Fruit fly (Drosophila melanogaster) whole organism, wandering third instar larva: ENCODE measurements around the gene Nca.

ENCODE experiments used
- foxo ChIP-seq, 2 experiments: fragments of 200-800 bp; sonication (Bioruptor generic); optimal IDR thresholded peaks; 2 replicates in 1 of 2; 3 replicates in 1 of 2; lab custom pipeline; 2016 to 2017; ENCODE audit warnings: missing biosample characterization in 2 of 2, missing genetic modification characterization in 2 of 2
- jim ChIP-seq: fragments of 175-275, 200-325 bp; sonication (Bioruptor generic); optimal IDR thresholded peaks from 2 replicates; lab custom pipeline; 2016; ENCODE audit warnings: missing biosample characterization, mild to moderate bottlenecking, missing genetic modification characterization
- psq ChIP-seq: fragments of 200-800 bp; sonication (Bioruptor generic); optimal IDR thresholded peaks from 3 replicates; lab custom pipeline; 2017; ENCODE audit warnings: missing biosample characterization, mild to moderate bottlenecking, missing genetic modification characterization, moderate library complexity
- rgr ChIP-seq: fragments of 200-800 bp; sonication (Bioruptor generic); optimal IDR thresholded peaks from 3 replicates; lab custom pipeline; 2016; ENCODE audit warnings: missing biosample characterization, mild to moderate bottlenecking, missing genetic modification characterization

- TF ChIP-seq jim (GFP tag; lab: Kevin White, UChicago) (no peak), psq (GFP tag; lab: Kevin White, UChicago) (no peak), rgr (GFP tag; lab: Kevin White, UChicago) (no peak), foxo (GFP tag; optimal IDR thresholded peaks at IDR 0.05; lab: Kevin White, UChicago) (no peak)
These were observed 38.1 kb upstream of the Nca start, which contains the start of gene CG42655 for dm6 chr3L:19953612-19954011.
